Fruit fly (Drosophila melanogaster): ENCODE results near the gene mtm.

mtm gene

DNA sequence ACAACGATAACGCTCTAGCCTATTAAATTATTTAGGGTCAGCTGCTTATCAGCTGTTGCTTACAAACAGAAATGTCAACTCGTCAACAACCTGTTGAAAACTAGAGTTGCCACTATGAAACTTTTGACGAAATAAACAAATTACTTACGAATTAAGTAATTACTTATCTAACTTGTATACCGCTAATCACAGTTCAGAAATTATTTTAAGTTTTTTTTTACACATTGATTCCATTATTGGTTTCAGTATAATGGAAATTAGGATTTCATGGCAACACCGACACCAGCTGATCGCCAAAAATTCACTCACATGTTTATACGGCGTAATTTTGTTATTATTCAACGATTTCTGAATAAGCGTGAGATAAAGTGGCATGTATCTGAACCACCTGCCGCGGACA is 1.0 kb upstream of the mtm start, which contains the start of the genes CG9117 and CG31643 (continued):
- TF ChIP-seq PHDP (tag; optimal IDR thresholded peaks at IDR 0.05) (peak; percentile 66), Atf-2 (GFP tag; optimal IDR thresholded peaks at IDR 0.05) (peak; percentile 2), CG10147 (GFP tag; optimal IDR thresholded peaks at IDR 0.05) (peak; percentile 21), jumu (GFP tag; optimal IDR thresholded peaks at IDR 0.05) (peak; percentile 60), sisA (GFP tag; IDR thresholded peaks at IDR 0.05) (peak; percentile 25; the same call in 1 of the 2 replicates), CG7928 (GFP tag; optimal IDR thresholded peaks at IDR 0.05) (peak; percentile 23), CG12299 (tag; optimal IDR thresholded peaks at IDR 0.05) (peak; percentile 31), YL-1 (GFP tag; optimal IDR thresholded peaks at IDR 0.05) (peak; percentile 26), ttk (GFP tag; IDR thresholded peaks at IDR 0.05) (no peak), crp (GFP tag; optimal IDR thresholded peaks at IDR 0.05) (peak; percentile 98 to 100), CG7556 (GFP tag; optimal IDR thresholded peaks at IDR 0.05) (peak; percentile 26), ara (GFP tag; IDR thresholded peaks at IDR 0.05) (no peak), CG18764 (GFP tag; optimal IDR thresholded peaks at IDR 0.05) (peak; percentile 41), CG15011 (GFP tag; optimal IDR thresholded peaks at IDR 0.05) (no peak), B-H2 (GFP tag; optimal IDR thresholded peaks at IDR 0.05) (no peak), Hmr (GFP tag; optimal IDR thresholded peaks at IDR 0.05) (no peak), toy (GFP tag; IDR thresholded peaks at IDR 0.05) (no peak), CG12236 (GFP tag; optimal IDR thresholded peaks at IDR 0.05) (peak; percentile 37), pzg (GFP tag; optimal IDR thresholded peaks at IDR 0.05) (peak; percentile 64), disco-r (GFP tag; optimal IDR thresholded peaks at IDR 0.05) (no peak), Sin3A (optimal IDR thresholded peaks at IDR 0.05) (peak; percentile 18), Fer3 (tag; optimal IDR thresholded peaks at IDR 0.05) (peak; percentile 48), Dp (GFP tag; optimal IDR thresholded peaks at IDR 0.05) (no peak), CG30020 (tag; optimal IDR thresholded peaks at IDR 0.05) (peak; percentile 8), bab2 (GFP tag; optimal IDR thresholded peaks at IDR 0.05) (peak; percentile 57), phol (tag; optimal IDR thresholded peaks at IDR 0.05) (peak; percentile 69), CG32772 (GFP tag; IDR thresholded peaks at IDR 0.05) (no peak), gcm (GFP tag; optimal IDR thresholded peaks at IDR 0.05) (no peak), CG4707 (GFP tag; optimal IDR thresholded peaks at IDR 0.05) (no peak), Ssrp (tag; optimal IDR thresholded peaks at IDR 0.05) (peak; percentile 4), Bdp1 (GFP tag; optimal IDR thresholded peaks at IDR 0.05) (peak; percentile 29), lov (optimal IDR thresholded peaks at IDR 0.05) (no peak), lov (GFP tag; IDR thresholded peaks at IDR 0.05) (no peak), Trl (optimal IDR thresholded peaks at IDR 0.05) (no peak), Trl (GFP tag; optimal IDR thresholded peaks at IDR 0.05) (peak; percentile 46), Optix (GFP tag; IDR thresholded peaks at IDR 0.05) (no peak), CG6765 (GFP tag; optimal IDR thresholded peaks at IDR 0.05) (no peak), insv (GFP tag; optimal IDR thresholded peaks at IDR 0.05) (no peak), E2f2 (GFP tag; IDR thresholded peaks at IDR 0.05) (peak; percentile 28), CG3995 (GFP tag; optimal IDR thresholded peaks at IDR 0.05) (no peak), CG8924 (tag; optimal IDR thresholded peaks at IDR 0.05) (peak; percentile 53), sc (optimal IDR thresholded peaks at IDR 0.05) (no peak), sc (GFP tag; optimal IDR thresholded peaks at IDR 0.05) (no peak), cato (GFP tag; optimal IDR thresholded peaks at IDR 0.05; ENCODE audit: borderline replicate concordance) (peak; percentile 18), tap (tag; optimal IDR thresholded peaks at IDR 0.05) (no peak), Chrac-16 (GFP tag; optimal IDR thresholded peaks at IDR 0.05) (peak; percentile 31), mirr (GFP tag; optimal IDR thresholded peaks at IDR 0.05) (peak; percentile 48), CG4328 (GFP tag; optimal IDR thresholded peaks at IDR 0.05) (no peak), H15 (GFP tag; IDR thresholded peaks at IDR 0.05) (no peak), lilli (GFP tag; optimal IDR thresholded peaks at IDR 0.05) (peak; percentile 82), CG5245 (GFP tag; optimal IDR thresholded peaks at IDR 0.05) (peak; percentile 13), HHEX (GFP tag; optimal IDR thresholded peaks at IDR 0.05) (no peak), tin (GFP tag; optimal IDR thresholded peaks at IDR 0.05) (peak; percentile 38)

Data from whole organism, embryonic.